Worm (Caenorhabditis elegans): Measurements from ENCODE around the gene ant-1.3.

ant-1.3 gene

DNA sequence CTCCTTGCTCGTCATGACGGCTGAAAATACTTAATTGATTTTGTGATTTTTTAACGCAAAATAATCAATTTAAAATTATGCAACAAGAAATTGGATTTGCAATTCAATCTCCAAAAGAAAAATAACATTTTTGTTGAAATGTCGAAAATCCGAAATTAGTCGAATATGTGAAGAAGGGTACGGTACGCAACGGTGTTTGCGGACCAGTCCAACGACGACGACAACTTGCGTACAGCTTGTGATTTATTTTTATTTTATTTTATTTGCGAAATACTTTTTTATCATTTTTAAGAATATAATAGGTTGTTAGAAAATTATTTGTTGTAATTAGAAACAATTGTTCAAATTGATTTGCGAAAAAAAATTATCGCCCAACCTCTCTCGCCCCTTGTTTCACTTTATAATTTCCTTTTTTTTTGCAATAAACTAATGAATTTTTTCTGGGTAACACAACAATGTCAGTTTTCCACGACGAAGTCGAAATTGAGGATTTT is 2.4 kb downstream of the ant-1.3 start, which contains the start of the genes dcaf-1 and dph-3:
Gene dcaf-1 (minus strand): TSS at position 20 of the 494 bp plus-strand sequence.
Gene dph-3 (plus strand): TSS at position 444 of the 494 bp plus-strand sequence.
- peak; percentile 10 for TF ChIP-seq nfya-1 (tag; optimal IDR thresholded peaks at IDR 0.05)
- peak; percentile 11 for TF ChIP-seq unc-42 (tag; optimal IDR thresholded peaks at IDR 0.05)
- TF ChIP-seq hlh-6 (tag; optimal IDR thresholded peaks at IDR 0.05), result no peak

ce11 chrIV:9699062-9699461 is 10.0 kb downstream of the ant-1.3 start:
- TF ChIP-seq pat-9 (tag; optimal IDR thresholded peaks at IDR 0.05) (no peak), ceh-19 (GFP tag; optimal IDR thresholded peaks at IDR 0.05) (no peak), pqm-1 (tag; optimal IDR thresholded peaks at IDR 0.05) (no peak), ceh-6 (GFP tag; optimal IDR thresholded peaks at IDR 0.05) (no peak), ceh-14 (tag; optimal IDR thresholded peaks at IDR 0.05) (no peak), zip-5 (tag; optimal IDR thresholded peaks at IDR 0.05) (no peak), K09A11.1 (tag; optimal IDR thresholded peaks at IDR 0.05; ENCODE audit: insufficient read depth) (no peak), che-1 (tag; optimal IDR thresholded peaks at IDR 0.05) (no peak), C08G9.2 (tag; optimal IDR thresholded peaks at IDR 0.05) (no peak), fkh-10 (GFP tag; optimal IDR thresholded peaks at IDR 0.05) (no peak), ztf-16 (tag; optimal IDR thresholded peaks at IDR 0.05) (no peak)

DNA sequence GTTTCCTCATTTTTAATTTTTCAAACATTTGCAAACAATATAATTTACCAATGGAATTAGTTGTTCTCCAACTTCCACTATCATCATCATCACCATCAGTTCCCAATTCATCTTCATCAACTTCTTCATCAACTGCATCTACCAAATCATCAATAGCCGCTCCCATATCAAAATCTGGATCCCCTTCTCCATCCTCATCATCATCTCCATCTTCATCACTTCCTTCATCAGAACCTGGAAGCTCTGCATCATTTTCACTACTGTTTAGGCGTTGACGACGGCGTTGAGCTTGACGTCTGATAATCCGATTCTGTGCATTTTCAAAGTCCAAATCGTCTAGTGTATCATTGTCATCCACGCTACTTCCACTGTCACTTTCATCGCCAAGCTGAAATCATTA is 11.2 kb downstream of the ant-1.3 start:
- no peak for TF ChIP-seq unc-55 (GFP tag; optimal IDR thresholded peaks at IDR 0.05)
- no peak for TF ChIP-seq fkh-6 (tag; optimal IDR thresholded peaks at IDR 0.05)
- TF ChIP-seq ceh-14 (tag; optimal IDR thresholded peaks at IDR 0.05), result no peak
- no peak for TF ChIP-seq unc-86 (tag; optimal IDR thresholded peaks at IDR 0.05)
- no peak for TF ChIP-seq rnt-1 (tag; optimal IDR thresholded peaks at IDR 0.05)
- no peak for TF ChIP-seq pha-4 (tag; optimal IDR thresholded peaks at IDR 0.05)
- TF ChIP-seq tbx-7 (tag; optimal IDR thresholded peaks at IDR 0.05), result no peak
- TF ChIP-seq ceh-22 (tag; optimal IDR thresholded peaks at IDR 0.05), result no peak
- TF ChIP-seq nhr-232 (tag; optimal IDR thresholded peaks at IDR 0.05), result no peak
- TF ChIP-seq unc-3 (GFP tag; conservative IDR thresholded peaks at IDR 0.05), result no peak
- TF ChIP-seq unc-3 (tag; optimal IDR thresholded peaks at IDR 0.05), result no peak
- TF ChIP-seq ceh-45 (GFP tag; IDR thresholded peaks at IDR 0.05), result no peak
- no peak for TF ChIP-seq ama-1 (optimal IDR thresholded peaks at IDR 0.05)
- TF ChIP-seq sox-2 (GFP tag; IDR thresholded peaks at IDR 0.05), result no peak
- no peak for TF ChIP-seq lin-11 (tag; optimal IDR thresholded peaks at IDR 0.05)
- TF ChIP-seq hlh-30 (tag; optimal IDR thresholded peaks at IDR 0.05; ENCODE audit: insufficient read depth), result no peak
- no peak for TF ChIP-seq ceh-19 (GFP tag; optimal IDR thresholded peaks at IDR 0.05)
- no peak for TF ChIP-seq hlh-15 (tag; optimal IDR thresholded peaks at IDR 0.05)

ce11 chrIV:9696513-9696912 is 12.6 kb downstream of the ant-1.3 start:
- TF ChIP-seq ztf-16 (tag; optimal IDR thresholded peaks at IDR 0.05), result no peak
- TF ChIP-seq nhr-11 (tag; optimal IDR thresholded peaks at IDR 0.05), result no peak
- no peak for TF ChIP-seq fkh-6 (tag; optimal IDR thresholded peaks at IDR 0.05)
- TF ChIP-seq sox-4 (tag; optimal IDR thresholded peaks at IDR 0.05), result no peak
- TF ChIP-seq ceh-24 (tag; optimal IDR thresholded peaks at IDR 0.05), result no peak
- no peak for TF ChIP-seq pqm-1 (tag; optimal IDR thresholded peaks at IDR 0.05)
- no peak for TF ChIP-seq pat-9 (tag; optimal IDR thresholded peaks at IDR 0.05)
- no peak for TF ChIP-seq syd-9 (tag; optimal IDR thresholded peaks at IDR 0.05)
- no peak for TF ChIP-seq odd-2 (tag; optimal IDR thresholded peaks at IDR 0.05)
- no peak for TF ChIP-seq nhr-232 (tag; optimal IDR thresholded peaks at IDR 0.05)

DNA sequence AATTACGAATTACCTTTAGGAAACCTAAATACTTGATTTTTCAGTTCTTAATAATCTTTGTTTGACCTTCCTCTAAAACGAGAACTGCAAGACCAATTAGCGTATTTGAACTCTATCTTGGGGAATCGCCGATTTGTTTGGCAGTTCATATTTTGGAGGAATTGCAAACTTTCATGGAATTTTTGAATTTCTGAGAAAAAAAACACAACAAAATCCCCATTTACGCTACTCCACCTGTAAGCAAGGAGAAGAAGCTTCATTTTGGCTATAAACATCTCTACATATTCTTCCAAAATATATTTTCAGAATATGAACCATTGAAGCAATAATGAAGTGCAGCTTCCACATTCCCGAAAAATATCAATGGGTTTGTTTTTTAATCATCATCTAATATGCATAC is 16.2 kb downstream of the ant-1.3 start, which contains the start of gene twk-9:
Gene twk-9 (plus strand): TSS at position 301 of the 400 bp plus-strand sequence.
- TF ChIP-seq ceh-14 (tag; optimal IDR thresholded peaks at IDR 0.05) (no peak), C38D4.7 (GFP tag; optimal IDR thresholded peaks at IDR 0.05) (no peak), K02D7.2 (tag; optimal IDR thresholded peaks at IDR 0.05) (no peak), ahr-1 (tag; optimal IDR thresholded peaks at IDR 0.05) (no peak), dmd-4 (tag; optimal IDR thresholded peaks at IDR 0.05; ENCODE audit: borderline replicate concordance) (no peak), ceh-31 (tag; optimal IDR thresholded peaks at IDR 0.05) (no peak), ceh-19 (GFP tag; optimal IDR thresholded peaks at IDR 0.05) (no peak), npax-4 (tag; optimal IDR thresholded peaks at IDR 0.05) (no peak), nfya-1 (tag; optimal IDR thresholded peaks at IDR 0.05) (no peak), dve-1 (tag; optimal IDR thresholded peaks at IDR 0.05) (no peak), mec-3 (tag; optimal IDR thresholded peaks at IDR 0.05; ENCODE audit: borderline replicate concordance) (no peak)

All from whole organism, late embryonic.